Worm (Caenorhabditis elegans) whole organism, young adult: ENCODE data around the gene hrpa-1.

Experiments used
- B0019.2 ChIP-seq: fragments of 200-800 bp; sonication (Bioruptor generic); conservative IDR thresholded peaks from 2 replicates; pipeline ENCODE4 v1.3.6; 2022; ENCODE audit warnings: missing genetic modification reagents, missing genetic modification characterization, missing compliant biosample characterization
- B0035.1 ChIP-seq: sonication (generic microtip); optimal IDR thresholded peaks from 2 replicates; lab custom pipeline; 2016; ENCODE audit warnings: missing genetic modification characterization, mild to moderate bottlenecking, missing compliant biosample characterization, missing genotype, missing genetic modification reagents
- B0336.3 ChIP-seq: fragments of 200-800 bp; sonication (Bioruptor generic); IDR thresholded peaks from 2 replicates; pipeline ENCODE4 v1.3.6; 2022; ENCODE audit warnings: missing genetic modification characterization, missing compliant biosample characterization
- D2030.7 ChIP-seq: fragments of 200-800 bp; sonication (Bioruptor generic); IDR thresholded peaks from 2 replicates; pipeline ENCODE4 v1.3.6; 2022; ENCODE audit warnings: missing genetic modification reagents, missing genetic modification characterization, missing compliant biosample characterization
- F10E7.11 ChIP-seq: sonication (generic microtip); optimal IDR thresholded peaks from 2 replicates; lab custom pipeline; 2017; ENCODE audit warnings: mild to moderate bottlenecking, missing genetic modification characterization, moderate library complexity, missing compliant biosample characterization
- F22D6.2 ChIP-seq: sonication (generic microtip); optimal IDR thresholded peaks from 2 replicates; lab custom pipeline; 2016; ENCODE audit warnings: mild to moderate bottlenecking, missing genetic modification characterization, missing compliant biosample characterization
- F33H1.4 ChIP-seq: fragments of 200-800 bp; sonication (Bioruptor generic); IDR thresholded peaks from 2 replicates; pipeline ENCODE4 v1.3.6; 2022; ENCODE audit warnings: missing genetic modification reagents, missing genetic modification characterization, missing compliant biosample characterization
- F37B4.10 ChIP-seq: fragments of 200-800 bp; sonication (Bioruptor generic); IDR thresholded peaks from 2 replicates; pipeline ENCODE4 v1.3.6; 2022; ENCODE audit warnings: missing genetic modification characterization, missing compliant biosample characterization
- F52B5.7 ChIP-seq: sonication (generic microtip); optimal IDR thresholded peaks from 2 replicates; lab custom pipeline; 2016; ENCODE audit warnings: mild to moderate bottlenecking, missing genetic modification characterization, missing compliant biosample characterization
- F55B11.4 ChIP-seq: sonication (generic microtip); optimal IDR thresholded peaks from 2 replicates; lab custom pipeline; 2016; ENCODE audit warnings: missing compliant biosample characterization, missing genetic modification characterization, borderline replicate concordance; ENCODE audit not compliant: insufficient read depth
- F57A8.1 ChIP-seq: fragments of 200-800 bp; sonication (Bioruptor generic); optimal IDR thresholded peaks from 2 replicates; lab custom pipeline; 2018; ENCODE audit warnings: mild to moderate bottlenecking, missing genetic modification characterization, moderate library complexity, missing compliant biosample characterization
- T07F8.4 ChIP-seq: sonication (generic microtip); optimal IDR thresholded peaks from 2 replicates; lab custom pipeline; 2016; ENCODE audit warnings: mild to moderate bottlenecking, missing genetic modification characterization, moderate library complexity, missing compliant biosample characterization
- Y53F4B.3 ChIP-seq: fragments of 200-800 bp; sonication (Bioruptor generic); IDR thresholded peaks from 2 replicates; pipeline ENCODE4 v1.3.6; 2022; ENCODE audit warnings: missing genetic modification reagents, missing genetic modification characterization, missing compliant biosample characterization
- Y53G8AR.9 ChIP-seq: fragments of 200-800 bp; sonication (Bioruptor generic); conservative IDR thresholded peaks from 2 replicates; pipeline ENCODE4 v1.3.6; 2022; ENCODE audit warnings: missing genetic modification reagents, missing genetic modification characterization, missing compliant biosample characterization
- Y56A3A.18 ChIP-seq: fragments of 200-800 bp; sonication (Bioruptor generic); IDR thresholded peaks from 2 replicates; pipeline ENCODE4 v1.3.6; 2022; ENCODE audit warnings: missing genetic modification reagents, missing genetic modification characterization, missing compliant biosample characterization
- ama-1 ChIP-seq, 3 experiments: fragments of 150-350 bp in 1 of 3; sonication (generic microtip) in 2 of 3; optimal IDR thresholded peaks; 2 replicates each; lab custom pipeline; 2014 to 2018; ENCODE audit warnings: missing biosample characterization in 2 of 3, missing genetic modification characterization in 2 of 3, missing genetic modification reagents in 2 of 3
- attf-3 ChIP-seq: fragments of 200-800 bp; sonication (Bioruptor generic); conservative IDR thresholded peaks from 2 replicates; pipeline ENCODE4 v1.3.6; 2022; ENCODE audit warnings: missing genetic modification reagents, missing genetic modification characterization, missing compliant biosample characterization
- attf-6 ChIP-seq: fragments of 200-800 bp; sonication (Bioruptor generic); IDR thresholded peaks from 2 replicates; pipeline ENCODE4 v1.3.6; 2022; ENCODE audit warnings: missing genetic modification reagents, missing genetic modification characterization, missing compliant biosample characterization
- ceh-100 ChIP-seq: fragments of 200-800 bp; sonication (Bioruptor generic); IDR thresholded peaks from 2 replicates; pipeline ENCODE4 v1.3.6; 2022; ENCODE audit warnings: missing genetic modification reagents, missing genetic modification characterization, missing compliant biosample characterization
- ceh-58 ChIP-seq: fragments of 200-800 bp; sonication (Bioruptor generic); IDR thresholded peaks from 2 replicates; pipeline ENCODE4 v1.3.6; 2022; ENCODE audit warnings: missing genetic modification characterization, missing compliant biosample characterization
- ceh-91 ChIP-seq: fragments of 200-800 bp; sonication (Bioruptor generic); IDR thresholded peaks from 2 replicates; pipeline ENCODE4 v1.3.6; 2022; ENCODE audit warnings: missing genetic modification reagents, missing genetic modification characterization, missing compliant biosample characterization
- die-1 ChIP-seq: sonication (generic microtip); optimal IDR thresholded peaks from 2 replicates; lab custom pipeline; 2016; ENCODE audit warnings: missing genotype, mild to moderate bottlenecking, missing genetic modification characterization, missing compliant biosample characterization
- dpl-1 ChIP-seq: fragments of 150-350 bp; optimal IDR thresholded peaks from 2 replicates; lab custom pipeline; 2014; ENCODE audit warnings: missing biosample characterization, missing genetic modification reagents, missing genetic modification characterization
- ekl-4 ChIP-seq: fragments of 200-800 bp; sonication (Bioruptor generic); IDR thresholded peaks from 2 replicates; pipeline ENCODE4 v1.3.6; 2022; ENCODE audit warnings: missing genetic modification reagents, missing genetic modification characterization, missing compliant biosample characterization
- gei-17 ChIP-seq: fragments of 200-800 bp; sonication (Bioruptor generic); optimal IDR thresholded peaks from 2 replicates; lab custom pipeline; 2018; ENCODE audit warnings: mild to moderate bottlenecking, missing genetic modification characterization, missing compliant biosample characterization
- hmg-20 ChIP-seq: fragments of 200-800 bp; sonication (Bioruptor generic); IDR thresholded peaks from 2 replicates; pipeline ENCODE4 v1.3.6; 2022; ENCODE audit warnings: missing genetic modification reagents, missing genetic modification characterization, missing compliant biosample characterization
- hrde-1 ChIP-seq: sonication (generic microtip); optimal IDR thresholded peaks from 2 replicates; lab custom pipeline; 2016; ENCODE audit warnings: missing genetic modification characterization, mild to moderate bottlenecking, missing compliant biosample characterization, moderate library complexity, missing genotype, missing genetic modification reagents, borderline replicate concordance
- lin-26 ChIP-seq: fragments of 200-800 bp; sonication (Bioruptor generic); IDR thresholded peaks from 2 replicates; pipeline ENCODE4 v1.3.6; 2022; ENCODE audit warnings: missing genetic modification reagents, missing genetic modification characterization, missing compliant biosample characterization
- lir-1 ChIP-seq: fragments of 200-800 bp; sonication (Bioruptor generic); conservative IDR thresholded peaks from 2 replicates; pipeline ENCODE4 v1.3.6; 2022; ENCODE audit warnings: missing genetic modification reagents, missing genetic modification characterization, missing compliant biosample characterization
- lsl-1 ChIP-seq: fragments of 200-800 bp; sonication (Bioruptor generic); optimal IDR thresholded peaks from 2 replicates; lab custom pipeline; 2018; ENCODE audit warnings: mild to moderate bottlenecking, missing genetic modification characterization, moderate library complexity, missing compliant biosample characterization
- madf-3 ChIP-seq: fragments of 200-800 bp; sonication (Bioruptor generic); IDR thresholded peaks from 2 replicates; pipeline ENCODE4 v1.3.6; 2022; ENCODE audit warnings: missing genetic modification reagents, missing genetic modification characterization, missing compliant biosample characterization
- madf-6 ChIP-seq: fragments of 200-800 bp; sonication (Bioruptor generic); IDR thresholded peaks from 2 replicates; pipeline ENCODE4 v1.3.6; 2022; ENCODE audit warnings: missing genetic modification reagents, missing genetic modification characterization, missing compliant biosample characterization
- mcd-1 ChIP-seq: fragments of 200-800 bp; sonication (Bioruptor generic); IDR thresholded peaks from 2 replicates; pipeline ENCODE4 v1.3.6; 2022; ENCODE audit warnings: missing genetic modification reagents, missing genetic modification characterization, missing compliant biosample characterization
- nfya-2 ChIP-seq: fragments of 200-800 bp; sonication (Bioruptor generic); IDR thresholded peaks from 2 replicates; pipeline ENCODE4 v1.3.6; 2022; ENCODE audit warnings: missing genetic modification reagents, missing genetic modification characterization, missing compliant biosample characterization
- nfyb-1 ChIP-seq: fragments of 200-800 bp; sonication (Bioruptor generic); IDR thresholded peaks from 2 replicates; pipeline ENCODE4 v1.3.6; 2022; ENCODE audit warnings: missing genetic modification reagents, missing genetic modification characterization, missing compliant biosample characterization
- nhr-179 ChIP-seq: sonication (generic microtip); optimal IDR thresholded peaks from 2 replicates; lab custom pipeline; 2016; ENCODE audit warnings: mild to moderate bottlenecking, missing genetic modification characterization, missing compliant biosample characterization
- nhr-90 ChIP-seq: sonication (generic microtip); optimal IDR thresholded peaks from 2 replicates; lab custom pipeline; 2016; ENCODE audit warnings: missing genotype, mild to moderate bottlenecking, missing genetic modification characterization, missing compliant biosample characterization
- rec-8 ChIP-seq, 2 experiments: sonication (generic microtip); optimal IDR thresholded peaks; 2 replicates each; lab custom pipeline; 2016; ENCODE audit warnings: mild to moderate bottlenecking in 2 of 2, missing genetic modification characterization in 2 of 2, missing genetic modification reagents in 2 of 2, missing genotype in 2 of 2, missing biosample characterization in 1 of 2, missing compliant biosample characterization in 1 of 2, moderate library complexity in 1 of 2
- tlf-1 ChIP-seq: fragments of 200-800 bp; sonication (Bioruptor generic); optimal IDR thresholded peaks from 2 replicates; lab custom pipeline; 2018; ENCODE audit warnings: mild to moderate bottlenecking, missing genetic modification characterization, missing compliant biosample characterization
- ztf-18 ChIP-seq: sonication (generic microtip); optimal IDR thresholded peaks from 2 replicates; lab custom pipeline; 2016; ENCODE audit warnings: missing genotype, mild to moderate bottlenecking, missing genetic modification characterization, missing compliant biosample characterization
- ztf-26 ChIP-seq: sonication (generic microtip); optimal IDR thresholded peaks from 2 replicates; lab custom pipeline; 2017; ENCODE audit warnings: missing genetic modification characterization, missing compliant biosample characterization
- ztf-3 ChIP-seq: fragments of 200-800 bp; sonication (Bioruptor generic); optimal IDR thresholded peaks from 2 replicates; lab custom pipeline; 2018; ENCODE audit warnings: mild to moderate bottlenecking, missing genetic modification characterization, missing compliant biosample characterization

hrpa-1 gene

DNA sequence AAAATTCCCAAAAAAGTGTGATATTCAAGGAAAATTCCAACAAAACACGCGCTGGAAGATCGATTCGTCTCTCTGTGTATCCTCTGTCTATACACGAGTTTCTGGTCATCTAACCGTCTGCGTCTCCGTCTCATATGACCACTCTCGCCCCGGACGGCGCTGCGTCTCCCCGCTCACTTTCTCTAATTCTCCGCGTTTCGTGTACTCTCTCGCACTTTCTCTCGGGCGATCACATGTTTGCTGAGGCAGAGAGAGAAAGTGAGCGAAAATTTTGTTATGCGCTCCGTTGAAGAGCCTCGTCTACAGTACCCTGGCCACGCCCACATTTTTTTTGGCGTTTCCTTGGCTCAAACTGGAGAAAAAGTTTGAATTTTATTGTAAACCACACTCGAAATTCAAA is 45.9 kb upstream of the hrpa-1 start (continued):
- peak; percentile 40 for TF ChIP-seq F52B5.7 (tag; lab: Kevin White, UChicago)
- no peak for TF ChIP-seq madf-3 (GFP tag; lab: Robert Waterston, UW)
- TF ChIP-seq F10E7.11 (tag; lab: Kevin White, UChicago), result peak; percentile 1
- TF ChIP-seq ztf-3, result peak; percentile 78
- TF ChIP-seq ztf-18, result peak; percentile 27
- no peak for TF ChIP-seq T07F8.4 (tag; lab: Kevin White, UChicago)
- TF ChIP-seq nfya-2 (GFP tag; lab: Robert Waterston, UW), result no peak
- no peak for TF ChIP-seq Y53F4B.3 (GFP tag; lab: Robert Waterston, UW)
- no peak for TF ChIP-seq Y56A3A.18 (GFP tag; lab: Robert Waterston, UW)
- TF ChIP-seq nhr-179, result no peak
- TF ChIP-seq D2030.7 (GFP tag; lab: Robert Waterston, UW), result no peak
- TF ChIP-seq F55B11.4 (tag; lab: Kevin White, UChicago), result no peak
- TF ChIP-seq F37B4.10, result no peak
- peak; percentile 71 for TF ChIP-seq gei-17 (GFP tag; lab: Kevin White, UChicago)
- peak; percentile 73 for TF ChIP-seq ztf-26 (tag; lab: Kevin White, UChicago)
- peak; percentile 93 for TF ChIP-seq ekl-4 (GFP tag; lab: Robert Waterston, UW)
- TF ChIP-seq dpl-1 (GFP tag; lab: Kevin White, UChicago), result peak; percentile 10
- TF ChIP-seq ceh-58 (GFP tag; lab: Robert Waterston, UW), result no peak
- TF ChIP-seq hmg-20 (GFP tag; lab: Robert Waterston, UW), result no peak
- peak; percentile 48 for TF ChIP-seq F22D6.2 (tag; lab: Kevin White, UChicago)
- TF ChIP-seq ceh-91 (GFP tag; lab: Robert Waterston, UW), result no peak
- TF ChIP-seq nfyb-1 (GFP tag; lab: Robert Waterston, UW), result peak; percentile 82
- TF ChIP-seq ama-1 (optimal IDR thresholded peaks at IDR 0.05; lab: Kevin White, UChicago), result no peak
- TF ChIP-seq ama-1 (GFP tag; optimal IDR thresholded peaks at IDR 0.05; lab: Kevin White, UChicago), result no peak
- TF ChIP-seq mcd-1, result peak; percentile 91
- peak; percentile 31; the same call in 1 of the 2 replicates for TF ChIP-seq ceh-100 (GFP tag; lab: Robert Waterston, UW)
- peak; percentile 37 for TF ChIP-seq B0035.1
- peak; percentile 67 for TF ChIP-seq tlf-1
- no peak for TF ChIP-seq attf-6 (GFP tag; lab: Robert Waterston, UW)
- TF ChIP-seq attf-3 (GFP tag; lab: Robert Waterston, UW), result peak; percentile 61; the same call in 1 of the 2 replicates
- no peak for TF ChIP-seq B0019.2 (GFP tag; lab: Robert Waterston, UW)
- TF ChIP-seq F33H1.4, result 0 out of 2 replicates have a peak, but pooled peaks have one; percentile 40
- peak; percentile 63; the same call in 1 of the 2 replicates for TF ChIP-seq lin-26
- TF ChIP-seq madf-6 (GFP tag; lab: Robert Waterston, UW), result peak; percentile 18; the same call in 1 of the 2 replicates
- no peak for TF ChIP-seq die-1 (tag; lab: Kevin White, UChicago)
- TF ChIP-seq Y53G8AR.9, result peak; percentile 88
- no peak for TF ChIP-seq F57A8.1 (GFP tag; lab: Kevin White, UChicago)
- TF ChIP-seq rec-8 (tag; optimal IDR thresholded peaks at IDR 0.05; lab: Kevin White, UChicago), result no peak
- TF ChIP-seq nhr-90, result no peak
- no peak for TF ChIP-seq hrde-1
- TF ChIP-seq lsl-1 (GFP tag; lab: Kevin White, UChicago), result peak; percentile 26
- TF ChIP-seq lir-1 (GFP tag; lab: Robert Waterston, UW), result peak; percentile 67
- TF ChIP-seq B0336.3 (GFP tag; lab: Robert Waterston, UW), result peak; percentile 92
